Worm (Caenorhabditis elegans) whole organism, L1 larva: Measurements from ENCODE around the gene hsp-12.2.

Experiments
- blmp-1 ChIP-seq: fragments of 150-350 bp; optimal IDR thresholded peaks from 2 replicates; lab custom pipeline; 2014; ENCODE audit warnings: missing biosample characterization, missing genetic modification characterization
- hpl-2 ChIP-seq: fragments of 150-350 bp; optimal IDR thresholded peaks from 2 replicates; lab custom pipeline; 2014; ENCODE audit warnings: missing biosample characterization, missing genetic modification reagents, missing genetic modification characterization
- lin-39 ChIP-seq: fragments of 150-350 bp; optimal IDR thresholded peaks from 2 replicates; lab custom pipeline; 2014; ENCODE audit warnings: missing biosample characterization, missing genetic modification reagents, missing genetic modification characterization
- nhr-90 ChIP-seq: sonication (generic microtip); optimal IDR thresholded peaks from 2 replicates; lab custom pipeline; 2016; ENCODE audit warnings: mild to moderate bottlenecking, missing genetic modification characterization, missing compliant biosample characterization; ENCODE audit not compliant: poor library complexity
- snu-23 ChIP-seq: sonication (generic microtip); optimal IDR thresholded peaks from 2 replicates; lab custom pipeline; 2016; ENCODE audit warnings: missing genetic modification characterization, missing compliant biosample characterization
- sox-4 ChIP-seq: sonication (generic microtip); optimal IDR thresholded peaks from 2 replicates; lab custom pipeline; 2016; ENCODE audit warnings: missing genetic modification characterization, missing compliant biosample characterization

Gene hsp-12.2

ce11 chrIII:8181581-8181980, 43.7 kb downstream of the hsp-12.2 start, which contains the start of gene spc-2:
spc-2 (plus strand) TSS chrIII:8181881.
- TF ChIP-seq nhr-90 (tag; lab: Kevin White, UChicago), result no peak
- TF ChIP-seq lin-39, result no peak
- no peak for TF ChIP-seq blmp-1
- TF ChIP-seq sox-4, result no peak

DNA sequence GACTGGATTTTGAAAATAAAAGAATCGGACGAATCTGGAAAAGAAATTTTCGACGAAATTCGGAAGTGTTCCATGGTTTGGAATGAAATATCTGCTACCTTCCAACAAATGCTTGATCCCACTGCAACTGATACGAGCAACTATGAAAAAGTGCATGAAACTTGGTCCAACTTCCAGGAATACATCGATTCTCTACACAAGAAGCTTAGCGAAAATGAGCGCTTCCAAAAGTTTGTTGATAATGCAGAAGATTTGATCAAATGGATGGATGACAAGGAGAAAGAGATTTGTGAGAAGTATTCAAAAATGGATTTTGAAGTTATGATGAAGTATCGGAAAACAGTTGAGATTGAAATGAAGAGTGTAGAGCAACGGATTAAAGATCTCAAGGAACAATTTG, 44.7 kb downstream of the hsp-12.2 start:
- TF ChIP-seq hpl-2 (GFP tag; lab: Kevin White, UChicago), result no peak

DNA sequence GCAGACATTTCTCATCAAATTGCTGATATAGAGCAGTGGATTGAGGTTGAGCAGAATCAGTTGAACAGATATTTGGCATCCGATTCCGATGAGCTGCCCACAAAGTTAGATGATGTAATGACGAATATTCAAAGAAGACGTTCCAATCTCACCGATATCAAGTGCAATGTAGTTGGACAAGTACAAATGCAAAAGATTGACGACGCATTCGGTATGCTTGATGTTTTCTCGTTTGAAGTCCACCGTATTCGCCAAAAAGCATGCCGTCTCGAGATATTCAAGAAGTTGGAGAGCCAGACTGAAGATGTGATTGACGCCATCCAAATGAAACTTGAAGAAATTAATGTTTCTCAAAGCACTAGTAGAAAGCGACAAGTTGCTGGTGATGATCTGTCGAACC, 47.3 kb downstream of the hsp-12.2 start:
- no peak for TF ChIP-seq snu-23 (GFP tag; lab: Kevin White, UChicago)
